Worm (Caenorhabditis elegans): Measurements from ENCODE around the gene exos-9.
A peak's percentile ranks its signal among the peaks of the same experiment; 100 is the strongest.

exos-9 gene

ce11 chrIII:7198838-7199237 is 965 bp upstream of the exos-9 start, which contains the start of gene pfd-5 (continued):
- TF ChIP-seq sptf-1 (tag; optimal IDR thresholded peaks at IDR 0.05): no peak

- TF ChIP-seq efl-1 (optimal IDR thresholded peaks at IDR 0.05) (no peak), efl-1 (GFP tag; optimal IDR thresholded peaks at IDR 0.05 in 1 of 2) (peak in 1 of 2 experiments; percentile 49), lin-14 (GFP tag; optimal IDR thresholded peaks at IDR 0.05) (no peak)
These were observed 2.5 kb downstream of the exos-9 start, which contains the start of gene F37C12.18 for ce11 chrIII:7195325-7195724. Gene F37C12.18, minus strand, starts transcription at chrIII:7195425.

- TF ChIP-seq sox-4 (tag; optimal IDR thresholded peaks at IDR 0.05) (no peak), unc-86 (tag; optimal IDR thresholded peaks at IDR 0.05) (peak; percentile 39)
These were observed 4.8 kb downstream of the exos-9 start, which contains the start of gene mec-14 for ce11 chrIII:7192942-7193665. Gene mec-14, minus strand, starts transcription at chrIII:7192992.

ce11 chrIII:7189581-7190128 is 8.2 kb downstream of the exos-9 start, which contains the start of gene rps-21:
Gene rps-21, minus strand, starts transcription at chrIII:7189631.
- TF ChIP-seq tbx-2 (tag; optimal IDR thresholded peaks at IDR 0.05): peak; percentile 88
- peak; percentile 70 for TF ChIP-seq unc-130 (tag; optimal IDR thresholded peaks at IDR 0.05)
- TF ChIP-seq lin-14 (GFP tag; optimal IDR thresholded peaks at IDR 0.05): peak; percentile 76
- peak; percentile 60 for TF ChIP-seq pax-3 (tag; optimal IDR thresholded peaks at IDR 0.05)
- no peak for TF ChIP-seq nhr-76 (tag; optimal IDR thresholded peaks at IDR 0.05)
- TF ChIP-seq nhr-11 (tag; optimal IDR thresholded peaks at IDR 0.05): peak; percentile 1
- no peak for TF ChIP-seq alr-1 (tag; optimal IDR thresholded peaks at IDR 0.05; ENCODE audit: borderline replicate concordance)
- TF ChIP-seq fkh-10 (GFP tag; optimal IDR thresholded peaks at IDR 0.05): peak; percentile 12
- TF ChIP-seq jun-1 (tag; optimal IDR thresholded peaks at IDR 0.05): peak; percentile 73
- TF ChIP-seq grh-1 (GFP tag; IDR thresholded peaks at IDR 0.05): peak; percentile 63
- peak; percentile 10 for TF ChIP-seq hpl-2 (GFP tag; optimal IDR thresholded peaks at IDR 0.05)
- TF ChIP-seq nhr-12 (tag; optimal IDR thresholded peaks at IDR 0.05): no peak
- peak in 1 of 2 experiments; percentile 59 for TF ChIP-seq ztf-11 (tag; optimal IDR thresholded peaks at IDR 0.05)
- no peak for TF ChIP-seq pqm-1 (tag; optimal IDR thresholded peaks at IDR 0.05)
- no peak for TF ChIP-seq fkh-4 (tag; optimal IDR thresholded peaks at IDR 0.05; ENCODE audit: borderline replicate concordance)
- TF ChIP-seq C04F5.9 (tag; optimal IDR thresholded peaks at IDR 0.05): peak; percentile 71
- TF ChIP-seq ceh-63 (GFP tag; optimal IDR thresholded peaks at IDR 0.05): no peak
- TF ChIP-seq nhr-77 (tag; optimal IDR thresholded peaks at IDR 0.05): peak; percentile 79
- no peak for TF ChIP-seq nhr-28 (tag; optimal IDR thresholded peaks at IDR 0.05)
- TF ChIP-seq nhr-90 (tag; optimal IDR thresholded peaks at IDR 0.05; ENCODE audit: poor library complexity): peak; percentile 72
- TF ChIP-seq unc-62 (GFP tag; optimal IDR thresholded peaks at IDR 0.05): no peak
- peak; percentile 80 for TF ChIP-seq mep-1 (tag; optimal IDR thresholded peaks at IDR 0.05)
- TF ChIP-seq nhr-85 (tag): peak; percentile 91
- TF ChIP-seq lin-15B (tag; optimal IDR thresholded peaks at IDR 0.05): peak; percentile 83
- peak; percentile 29 for TF ChIP-seq ztf-4 (tag; optimal IDR thresholded peaks at IDR 0.05)
- TF ChIP-seq zag-1 (tag; optimal IDR thresholded peaks at IDR 0.05): no peak
- peak; percentile 73 to 84 (median 82) for TF ChIP-seq dpl-1 (GFP tag; optimal IDR thresholded peaks at IDR 0.05)
- peak; percentile 91 for TF ChIP-seq snu-23 (GFP tag; optimal IDR thresholded peaks at IDR 0.05)
- TF ChIP-seq aha-1 (tag; optimal IDR thresholded peaks at IDR 0.05): no peak
- TF ChIP-seq aly-2 (tag; optimal IDR thresholded peaks at IDR 0.05): no peak
- peak; percentile 71 for TF ChIP-seq unc-86 (tag; optimal IDR thresholded peaks at IDR 0.05)
- no peak for TF ChIP-seq unc-98 (GFP tag; IDR thresholded peaks at IDR 0.05)
- no peak for TF ChIP-seq hlh-17 (GFP tag; optimal IDR thresholded peaks at IDR 0.05; ENCODE audit: borderline replicate concordance)
- TF ChIP-seq efl-3 (GFP tag; optimal IDR thresholded peaks at IDR 0.05): no peak
- TF ChIP-seq ceh-8 (GFP tag; optimal IDR thresholded peaks at IDR 0.05): no peak
- TF ChIP-seq hlh-4 (tag; optimal IDR thresholded peaks at IDR 0.05): no peak
- no peak for TF ChIP-seq ces-1 (GFP tag; optimal IDR thresholded peaks at IDR 0.05)
- TF ChIP-seq nhr-84 (tag; optimal IDR thresholded peaks at IDR 0.05): no peak
- TF ChIP-seq sox-4 (tag; optimal IDR thresholded peaks at IDR 0.05): peak; percentile 25
- no peak for TF ChIP-seq tlp-1 (tag; optimal IDR thresholded peaks at IDR 0.05)
- TF ChIP-seq elt-2 (tag; optimal IDR thresholded peaks at IDR 0.05): no peak
- peak; percentile 22 for TF ChIP-seq egl-13 (tag; optimal IDR thresholded peaks at IDR 0.05)
